Worm (Caenorhabditis elegans) whole organism, L4/young adult: Measurements from ENCODE around the gene math-26.
"Not testable (repeated sequence)": the region's sequence is repeated elsewhere in the genome, so short reads cannot be mapped to it uniquely, and the experiment has no call there.

Source experiments
- W03F9.2 ChIP-seq: fragments of 150-350 bp; optimal IDR thresholded peaks from 2 replicates; lab custom pipeline; 2014; ENCODE audit warnings: missing biosample characterization, missing genetic modification characterization
- dao-5 ChIP-seq: sonication (generic microtip); optimal IDR thresholded peaks from 2 replicates; lab custom pipeline; 2016; ENCODE audit warnings: missing genotype, missing genetic modification characterization, moderate library complexity, missing compliant biosample characterization
- him-1 ChIP-seq: sonication (generic microtip); optimal IDR thresholded peaks from 2 replicates; lab custom pipeline; 2016; ENCODE audit warnings: missing genotype, missing genetic modification reagents, missing genetic modification characterization, missing compliant biosample characterization

The math-26 gene

ce11 chrII:1752990-1753389 is 18.5 kb upstream of the math-26 start, which contains the start of gene F36H5.9:
TSS of gene F36H5.9 (minus strand) at chrII:1753090.
- TF ChIP-seq him-1 (tag; lab: Kevin White, UChicago) (no peak), dao-5 (tag; lab: Kevin White, UChicago) (no peak), W03F9.2 (tag; lab: Kevin White, UChicago) (no peak)

- no peak for TF ChIP-seq dao-5 (tag; lab: Kevin White, UChicago)
- TF ChIP-seq W03F9.2 (tag; lab: Kevin White, UChicago): no peak
- no peak for TF ChIP-seq him-1 (tag; lab: Kevin White, UChicago)
Observed at ce11 chrII:1756072-1756471, 15.4 kb upstream of the math-26 start, which contains the start of gene F36H5.17. TSS of gene F36H5.17 (minus strand) at chrII:1756172.

ce11 chrII:1756582-1756981 is 14.9 kb upstream of the math-26 start, which contains the start of gene fbxb-53:
TSS of gene fbxb-53 (plus strand) at chrII:1756882.
- TF ChIP-seq him-1 (tag; lab: Kevin White, UChicago) (no peak), dao-5 (tag; lab: Kevin White, UChicago) (no peak), W03F9.2 (tag; lab: Kevin White, UChicago) (no peak)

ce11 chrII:1757033-1757432 is 14.4 kb upstream of the math-26 start, which contains the start of gene F36H5.10:
TSS of gene F36H5.10 (plus strand) at chrII:1757333.
- TF ChIP-seq dao-5 (tag; lab: Kevin White, UChicago): no peak
- TF ChIP-seq W03F9.2 (tag; lab: Kevin White, UChicago): no peak
- no peak for TF ChIP-seq him-1 (tag; lab: Kevin White, UChicago)

- TF ChIP-seq W03F9.2 (tag; lab: Kevin White, UChicago) (no peak), dao-5 (tag; lab: Kevin White, UChicago) (no peak), him-1 (tag; lab: Kevin White, UChicago) (no peak)
Observed at ce11 chrII:1759602-1760001, 11.8 kb upstream of the math-26 start, which contains the start of gene F36H5.18. TSS of gene F36H5.18 (plus strand) at chrII:1759902.

- no peak for TF ChIP-seq W03F9.2 (tag; lab: Kevin White, UChicago)
- TF ChIP-seq him-1 (tag; lab: Kevin White, UChicago): no peak
- TF ChIP-seq dao-5 (tag; lab: Kevin White, UChicago): no peak
Observed at ce11 chrII:1761564-1761963, 9.9 kb upstream of the math-26 start, which contains the start of gene F36H5.4. TSS of gene F36H5.4 (plus strand) at chrII:1761864.

ce11 chrII:1763072-1763471 is 8.4 kb upstream of the math-26 start, which contains the start of gene math-28:
TSS of gene math-28 (plus strand) at chrII:1763372.
- TF ChIP-seq dao-5 (tag; lab: Kevin White, UChicago): no peak
- TF ChIP-seq him-1 (tag; lab: Kevin White, UChicago): no peak
- no peak for TF ChIP-seq W03F9.2 (tag; lab: Kevin White, UChicago)

- no peak for TF ChIP-seq him-1 (tag; lab: Kevin White, UChicago)
- TF ChIP-seq W03F9.2 (tag; lab: Kevin White, UChicago): no peak
- TF ChIP-seq dao-5 (tag; lab: Kevin White, UChicago): no peak
Observed at ce11 chrII:1766715-1767114, 4.7 kb upstream of the math-26 start.

- TF ChIP-seq W03F9.2 (tag; lab: Kevin White, UChicago) (no peak), him-1 (tag; lab: Kevin White, UChicago) (no peak), dao-5 (tag; lab: Kevin White, UChicago) (no peak)
Observed at ce11 chrII:1771785-1772184, 338 bp downstream of the math-26 start, which contains the start of gene math-3. TSS of gene math-3 (plus strand) at chrII:1772085.

ce11 chrII:1775234-1775633 is 3.8 kb downstream of the math-26 start, which contains the start of gene F36H5.14:
TSS of gene F36H5.14 (plus strand) at chrII:1775534.
- TF ChIP-seq him-1, W03F9.2, dao-5 (tag; lab: Kevin White, UChicago): not testable (repeated sequence)

- TF ChIP-seq dao-5 (tag; lab: Kevin White, UChicago): no peak
- TF ChIP-seq W03F9.2 (tag; lab: Kevin White, UChicago): no peak
- no peak for TF ChIP-seq him-1 (tag; lab: Kevin White, UChicago)
Observed at ce11 chrII:1782474-1782873, 11.0 kb downstream of the math-26 start, which contains the start of gene math-4. TSS of gene math-4 (minus strand) at chrII:1782574.

- TF ChIP-seq him-1 (tag; lab: Kevin White, UChicago): no peak
- TF ChIP-seq dao-5 (tag; lab: Kevin White, UChicago): no peak
- no peak for TF ChIP-seq W03F9.2 (tag; lab: Kevin White, UChicago)
Observed at ce11 chrII:1784799-1785198, 13.4 kb downstream of the math-26 start, which contains the start of gene C08F1.11. TSS of gene C08F1.11 (minus strand) at chrII:1784899.

- no peak for TF ChIP-seq W03F9.2 (tag; lab: Kevin White, UChicago)
- no peak for TF ChIP-seq dao-5 (tag; lab: Kevin White, UChicago)
- TF ChIP-seq him-1 (tag; lab: Kevin White, UChicago): no peak
Observed at ce11 chrII:1786209-1786608, 14.8 kb downstream of the math-26 start, which contains the start of gene C08F1.10. TSS of gene C08F1.10 (minus strand) at chrII:1786309.
